Fruit fly (Drosophila melanogaster) whole organism, embryonic: Measurements from ENCODE around the gene CG31948.

Experiments
- ATbp ChIP-seq: fragments of 200-800 bp; sonication (Bioruptor generic); optimal IDR thresholded peaks from 2 replicates; lab custom pipeline; 2017; ENCODE audit warnings: missing biosample characterization, mild to moderate bottlenecking, missing genetic modification characterization, missing genetic modification reagents
- Asciz ChIP-seq: fragments of 200-800 bp; sonication (Bioruptor generic); optimal IDR thresholded peaks from 2 replicates; lab custom pipeline; 2017; ENCODE audit warnings: missing biosample characterization, mild to moderate bottlenecking, missing genetic modification characterization, missing genetic modification reagents
- CG11093 ChIP-seq: fragments of 200-800 bp; sonication (Bioruptor generic); IDR thresholded peaks from 3 replicates; pipeline ENCODE4 v1.3.6; 2022; ENCODE audit warnings: missing biosample characterization, missing genetic modification characterization
- CG12071 ChIP-seq: fragments of 200-800 bp; sonication (Bioruptor generic); optimal IDR thresholded peaks from 3 replicates; lab custom pipeline; 2018; ENCODE audit warnings: missing biosample characterization, mild to moderate bottlenecking, missing genetic modification characterization
- CG14710 ChIP-seq: fragments of 200-800 bp; sonication (Bioruptor generic); optimal IDR thresholded peaks from 3 replicates; lab custom pipeline; 2019; ENCODE audit warnings: missing biosample characterization, mild to moderate bottlenecking, missing genetic modification characterization, moderate library complexity
- CG14860 ChIP-seq: fragments of 200-800 bp; sonication (Bioruptor generic); IDR thresholded peaks from 3 replicates; pipeline ENCODE4 v1.3.6; 2022; ENCODE audit warnings: missing biosample characterization, missing genetic modification characterization; ENCODE audit not compliant: partially characterized antibody
- CG1529 ChIP-seq: fragments of 200-800 bp; sonication (Bioruptor generic); optimal IDR thresholded peaks from 3 replicates; lab custom pipeline; 2018; ENCODE audit warnings: missing biosample characterization, missing genetic modification characterization
- CG15479 ChIP-seq: fragments of 200-800 bp; sonication (Bioruptor generic); optimal IDR thresholded peaks from 3 replicates; lab custom pipeline; 2019; ENCODE audit warnings: missing biosample characterization, mild to moderate bottlenecking, missing genetic modification characterization, moderate library complexity
- CG15514 ChIP-seq: fragments of 200-800 bp; sonication (Bioruptor generic); optimal IDR thresholded peaks from 3 replicates; lab custom pipeline; 2017; ENCODE audit warnings: missing biosample characterization, missing genetic modification characterization, mild to moderate bottlenecking, moderate library complexity, missing genetic modification reagents
- CG17361 ChIP-seq: fragments of 200-800 bp; sonication (Bioruptor generic); IDR thresholded peaks from 3 replicates; pipeline ENCODE4 v1.3.6; 2022; ENCODE audit warnings: missing biosample characterization, missing genetic modification characterization
- CG1792 ChIP-seq: fragments of 200-800 bp; sonication (Bioruptor generic); optimal IDR thresholded peaks from 2 replicates; lab custom pipeline; 2016; ENCODE audit warnings: missing biosample characterization, missing genetic modification characterization
- CG2199 ChIP-seq: fragments of 200-800 bp; sonication (Bioruptor generic); IDR thresholded peaks from 3 replicates; pipeline ENCODE4 v1.3.6; 2022; ENCODE audit warnings: missing biosample characterization, missing genetic modification characterization
- CG2875 ChIP-seq: fragments of 200-800 bp; sonication (Bioruptor generic); optimal IDR thresholded peaks from 2 replicates; lab custom pipeline; 2017; ENCODE audit warnings: missing biosample characterization, mild to moderate bottlenecking, missing genetic modification characterization, missing genetic modification reagents
- CG34224 ChIP-seq: fragments of 200-800 bp; sonication (Bioruptor generic); IDR thresholded peaks from 3 replicates; pipeline ENCODE4 v1.3.6; 2022; ENCODE audit warnings: missing biosample characterization, missing genetic modification characterization; ENCODE audit not compliant: partially characterized antibody
- CG34376 ChIP-seq: fragments of 200-800 bp; sonication (Bioruptor generic); optimal IDR thresholded peaks from 2 replicates; lab custom pipeline; 2018; ENCODE audit warnings: missing biosample characterization, mild to moderate bottlenecking, missing genetic modification characterization
- CG4282 ChIP-seq: fragments of 200-800 bp; sonication (Bioruptor generic); optimal IDR thresholded peaks from 2 replicates; lab custom pipeline; 2016; ENCODE audit warnings: missing biosample characterization, missing genetic modification characterization
- CG5180 ChIP-seq: fragments of 200-800 bp; sonication (Bioruptor generic); optimal IDR thresholded peaks from 3 replicates; lab custom pipeline; 2017; ENCODE audit warnings: missing biosample characterization, missing genetic modification characterization, mild to moderate bottlenecking, moderate library complexity, missing genetic modification reagents
- CG7357 ChIP-seq: fragments of 200-800 bp; sonication (Bioruptor generic); IDR thresholded peaks from 3 replicates; pipeline ENCODE4 v1.3.6; 2022; ENCODE audit warnings: missing biosample characterization, missing genetic modification characterization
- CG7928 ChIP-seq: fragments of 200-800 bp; sonication (Bioruptor generic); optimal IDR thresholded peaks from 2 replicates; lab custom pipeline; 2017; ENCODE audit warnings: missing biosample characterization, mild to moderate bottlenecking, missing genetic modification characterization
- CG8290 ChIP-seq, 3 experiments: fragments of 200-800 bp; sonication (Bioruptor generic); optimal IDR thresholded peaks; 2 replicates each; lab custom pipeline; 2016 to 2019; ENCODE audit warnings: missing biosample characterization in 3 of 3, missing genetic modification characterization in 3 of 3, mild to moderate bottlenecking in 2 of 3, moderate library complexity in 1 of 3
- CG9817 ChIP-seq: fragments of 200-800 bp; sonication (Bioruptor generic); optimal IDR thresholded peaks from 2 replicates; lab custom pipeline; 2018; ENCODE audit warnings: missing biosample characterization, mild to moderate bottlenecking, missing genetic modification characterization, moderate library complexity
- Hey ChIP-seq: fragments of 200-800 bp; sonication (Bioruptor generic); optimal IDR thresholded peaks from 3 replicates; lab custom pipeline; 2018; ENCODE audit warnings: missing biosample characterization, mild to moderate bottlenecking, missing genetic modification characterization
- NFAT ChIP-seq: fragments of 200-800 bp; sonication (Bioruptor generic); IDR thresholded peaks from 2 replicates; pipeline ENCODE4 v1.3.6; 2022; ENCODE audit warnings: missing biosample characterization, missing genetic modification characterization
- Nf-YA ChIP-seq: fragments of 200-800 bp; sonication (Bioruptor generic); IDR thresholded peaks from 2 replicates; pipeline ENCODE4 v1.3.6; 2022; ENCODE audit warnings: missing biosample characterization, missing genetic modification characterization
- Nf-YC ChIP-seq: fragments of 200-800 bp; optimal IDR thresholded peaks from 3 replicates; lab custom pipeline; 2019; ENCODE audit warnings: missing biosample characterization, mild to moderate bottlenecking, missing genetic modification characterization, moderate library complexity
- NfI ChIP-seq: fragments of 200-800 bp; sonication (Bioruptor generic); optimal IDR thresholded peaks from 3 replicates; lab custom pipeline; 2018; ENCODE audit warnings: missing biosample characterization, mild to moderate bottlenecking, missing genetic modification characterization, moderate library complexity
- Rx ChIP-seq: fragments of 200-800 bp; sonication (Bioruptor generic); IDR thresholded peaks from 2 replicates; pipeline ENCODE4 v1.3.6; 2022; ENCODE audit warnings: missing biosample characterization, missing genetic modification characterization
- abd-A ChIP-seq: fragments of 200-800 bp; sonication (Bioruptor generic); optimal IDR thresholded peaks from 3 replicates; lab custom pipeline; 2019; ENCODE audit warnings: missing biosample characterization, mild to moderate bottlenecking, missing genetic modification characterization, moderate library complexity
- ac ChIP-seq: fragments of 200-800 bp; sonication (Bioruptor generic); optimal IDR thresholded peaks from 3 replicates; lab custom pipeline; 2017; ENCODE audit warnings: missing biosample characterization, mild to moderate bottlenecking, missing genetic modification characterization
- chinmo ChIP-seq: fragments of 200-800 bp; sonication (Bioruptor generic); IDR thresholded peaks from 4 replicates; pipeline ENCODE4 v1.3.6; 2022; ENCODE audit warnings: missing biosample characterization, missing genetic modification characterization; ENCODE audit not compliant: partially characterized antibody
- croc ChIP-seq: fragments of 200-800 bp; sonication (Bioruptor generic); conservative IDR thresholded peaks from 3 replicates; pipeline ENCODE4 v1.3.6; 2022; ENCODE audit warnings: missing biosample characterization, missing genetic modification characterization
- danr ChIP-seq: fragments of 200-800 bp; sonication (Bioruptor generic); IDR thresholded peaks from 2 replicates; pipeline ENCODE4 v1.3.6; 2022; ENCODE audit warnings: missing biosample characterization, missing genetic modification characterization
- fu2 ChIP-seq: fragments of 200-800 bp; sonication (Bioruptor generic); optimal IDR thresholded peaks from 2 replicates; lab custom pipeline; 2016; ENCODE audit warnings: missing biosample characterization, missing genetic modification characterization
- gem ChIP-seq: fragments of 200-800 bp; sonication (Bioruptor generic); optimal IDR thresholded peaks from 2 replicates; lab custom pipeline; 2019; ENCODE audit warnings: missing biosample characterization, mild to moderate bottlenecking, missing genetic modification characterization, moderate library complexity
- mam ChIP-seq: fragments of 200-800 bp; sonication (Bioruptor generic); optimal IDR thresholded peaks from 3 replicates; lab custom pipeline; 2016; ENCODE audit warnings: missing biosample characterization, missing genetic modification characterization
- nerfin-1 ChIP-seq: fragments of 200-800 bp; sonication (Bioruptor generic); optimal IDR thresholded peaks from 3 replicates; lab custom pipeline; 2019; ENCODE audit warnings: missing biosample characterization, mild to moderate bottlenecking, missing genetic modification characterization, moderate library complexity
- nmo ChIP-seq: fragments of 200-800 bp; sonication (Bioruptor generic); optimal IDR thresholded peaks from 2 replicates; lab custom pipeline; 2018; ENCODE audit warnings: missing biosample characterization, mild to moderate bottlenecking, missing genetic modification characterization, moderate library complexity
- pita ChIP-seq: fragments of 200-800 bp; sonication (Bioruptor generic); optimal IDR thresholded peaks from 2 replicates; lab custom pipeline; 2017; ENCODE audit warnings: missing biosample characterization, mild to moderate bottlenecking, missing genetic modification characterization
- repo ChIP-seq: fragments of 200-800 bp; sonication (Bioruptor generic); optimal IDR thresholded peaks from 2 replicates; lab custom pipeline; 2016; ENCODE audit warnings: missing biosample characterization, missing genetic modification characterization
- rib ChIP-seq: fragments of 200-800 bp; sonication (Bioruptor generic); IDR thresholded peaks from 2 replicates; pipeline ENCODE4 v1.3.6; 2022; ENCODE audit warnings: missing biosample characterization, missing genetic modification characterization
- sens ChIP-seq: fragments of 200-800 bp; sonication (Bioruptor generic); peaks from one replicate; lab custom pipeline; 2016; ENCODE audit warnings: missing biosample characterization, missing genetic modification characterization
- sim ChIP-seq: fragments of 200-800 bp; sonication (Bioruptor generic); IDR thresholded peaks from 2 replicates; pipeline ENCODE4 v1.3.6; 2022; ENCODE audit warnings: missing biosample characterization, missing genetic modification characterization
- slp2 ChIP-seq: fragments of 200-800 bp; sonication (Bioruptor generic); optimal IDR thresholded peaks from 2 replicates; lab custom pipeline; 2016; ENCODE audit warnings: missing biosample characterization, missing genetic modification characterization
- unpg ChIP-seq: fragments of 200-800 bp; sonication (Bioruptor generic); optimal IDR thresholded peaks from 3 replicates; lab custom pipeline; 2018; ENCODE audit warnings: missing biosample characterization, mild to moderate bottlenecking, missing genetic modification characterization, moderate library complexity
- usp ChIP-seq: fragments of >200 bp; optimal IDR thresholded peaks from 2 replicates; lab custom pipeline; 2017; ENCODE audit warnings: missing biosample characterization, missing genetic modification characterization
- vnd ChIP-seq: fragments of 200-800 bp; sonication (Bioruptor generic); IDR thresholded peaks from 3 replicates; pipeline ENCODE4 v1.3.6; 2022; ENCODE audit warnings: missing biosample characterization, missing genetic modification characterization; ENCODE audit not compliant: partially characterized antibody
- wek ChIP-seq: fragments of 200-800 bp; sonication (Bioruptor generic); optimal IDR thresholded peaks from 3 replicates; lab custom pipeline; 2018; ENCODE audit warnings: missing biosample characterization, mild to moderate bottlenecking, missing genetic modification characterization, moderate library complexity
- yki ChIP-seq: fragments of >200 bp; optimal IDR thresholded peaks from 3 replicates; lab custom pipeline; 2018
- zen2 ChIP-seq: fragments of 200-800 bp; sonication (Bioruptor generic); IDR thresholded peaks from 3 replicates; pipeline ENCODE4 v1.3.6; 2022; ENCODE audit warnings: missing biosample characterization, missing genetic modification characterization; ENCODE audit not compliant: partially characterized antibody

Gene CG31948

dm6 chr2L:2433494-2434054 lies 17.1 kb upstream of the CG31948 start (continued):
- TF ChIP-seq NFAT (GFP tag; lab: Robert Waterston, UW): no peak; the same call in 1 of the 2 replicates
- peak; percentile 91 for TF ChIP-seq nmo (GFP tag; lab: Kevin White, UChicago)
- peak; percentile 65; the same call in 1 of the 3 replicates for TF ChIP-seq CG7357 (GFP tag; lab: Robert Waterston, UW)
- TF ChIP-seq abd-A (tag; lab: Kevin White, UChicago): no peak
- TF ChIP-seq wek: peak; percentile 63
- TF ChIP-seq rib (GFP tag; lab: Robert Waterston, UW): peak; percentile 53; the same call in 1 of the 2 replicates
- peak; percentile 41 for TF ChIP-seq CG14710
- TF ChIP-seq gem (tag; lab: Kevin White, UChicago): peak; percentile 91
- peak; percentile 81 for TF ChIP-seq croc (GFP tag; lab: Robert Waterston, UW)
- peak; percentile 62; the same call in 1 of the 4 replicates for TF ChIP-seq chinmo (GFP tag; lab: Robert Waterston, UW)
- TF ChIP-seq CG4282: peak; percentile 22
- TF ChIP-seq fu2: peak; percentile 1
- peak; percentile 93 for TF ChIP-seq ATbp (GFP tag; lab: Kevin White, UChicago)
- TF ChIP-seq CG17361 (GFP tag; lab: Robert Waterston, UW): peak; percentile 81
- peak; percentile 56 for TF ChIP-seq CG1792 (GFP tag; lab: Kevin White, UChicago)
- peak; percentile 80 for TF ChIP-seq CG2875 (GFP tag; lab: Kevin White, UChicago)
- TF ChIP-seq Asciz (GFP tag; lab: Kevin White, UChicago): peak; percentile 78
- no peak for TF ChIP-seq CG14860
- TF ChIP-seq Nf-YC (tag; lab: Kevin White, UChicago): peak; percentile 29
- peak; percentile 75 for TF ChIP-seq Nf-YA (GFP tag; lab: Robert Waterston, UW)
- TF ChIP-seq usp (GFP tag; lab: Kevin White, UChicago): no peak
- peak; percentile 82 for TF ChIP-seq CG9817 (tag; lab: Kevin White, UChicago)
- no peak for TF ChIP-seq CG34376
- TF ChIP-seq pita: no peak
- TF ChIP-seq CG15514 (GFP tag; lab: Kevin White, UChicago): peak; percentile 20
- no peak for TF ChIP-seq CG7928 (GFP tag; lab: Kevin White, UChicago)
- TF ChIP-seq CG2199 (GFP tag; lab: Robert Waterston, UW): peak; percentile 53; the same call in 1 of the 3 replicates
- peak; percentile 78 for TF ChIP-seq slp2
- TF ChIP-seq vnd: no peak
- no peak for TF ChIP-seq Hey
- TF ChIP-seq CG5180: peak; percentile 69
- peak; percentile 98 for TF ChIP-seq sens (GFP tag; lab: Kevin White, UChicago)
- TF ChIP-seq Rx (GFP tag; lab: Robert Waterston, UW): peak; percentile 90
- peak; percentile 51 for TF ChIP-seq CG8290 (GFP tag; optimal IDR thresholded peaks at IDR 0.05; lab: Kevin White, UChicago)
- TF ChIP-seq CG8290 (tag; optimal IDR thresholded peaks at IDR 0.05; lab: Kevin White, UChicago): peak in 1 of 2 experiments; percentile 85
- TF ChIP-seq CG11093 (GFP tag; lab: Robert Waterston, UW): peak; percentile 67; the same call in 2 of the 3 replicates
- TF ChIP-seq nerfin-1 (tag; lab: Kevin White, UChicago): peak; percentile 72
- peak; percentile 86 for TF ChIP-seq NfI (GFP tag; lab: Kevin White, UChicago)
- no peak for TF ChIP-seq yki (lab: Kevin White, UChicago)
- TF ChIP-seq ac (GFP tag; lab: Kevin White, UChicago): no peak
- TF ChIP-seq CG12071 (GFP tag; lab: Kevin White, UChicago): peak; percentile 69
- TF ChIP-seq mam (GFP tag; lab: Kevin White, UChicago): peak; percentile 74
- TF ChIP-seq unpg: peak; percentile 88
- peak; percentile 89 for TF ChIP-seq CG1529 (GFP tag; lab: Kevin White, UChicago)
- TF ChIP-seq CG15479: no peak
- TF ChIP-seq danr (GFP tag; lab: Robert Waterston, UW): peak; percentile 70
- no peak for TF ChIP-seq CG34224 (GFP tag; lab: Robert Waterston, UW)
- TF ChIP-seq zen2 (GFP tag; lab: Robert Waterston, UW): no peak
- TF ChIP-seq repo (GFP tag; lab: Kevin White, UChicago): peak; percentile 84
- peak; percentile 76 for TF ChIP-seq sim
